Worm (Caenorhabditis elegans) whole organism, L4 larva: ENCODE measurements around the gene R05H5.4.

Experiments used
- D1046.2 ChIP-seq: fragments of 200-800 bp; sonication (Bioruptor generic); IDR thresholded peaks from 2 replicates; pipeline ENCODE4 v1.3.6; 2022; ENCODE audit warnings: missing genetic modification characterization, missing compliant biosample characterization
- F10B5.3 ChIP-seq: sonication (generic microtip); optimal IDR thresholded peaks from 2 replicates; lab custom pipeline; 2016; ENCODE audit warnings: mild to moderate bottlenecking, missing genetic modification characterization, missing compliant biosample characterization
- F26F4.8 ChIP-seq: fragments of 200-800 bp; sonication (Bioruptor generic); conservative IDR thresholded peaks from 2 replicates; pipeline ENCODE4 v1.3.6; 2022; ENCODE audit warnings: missing genetic modification characterization, missing compliant biosample characterization
- F37D6.2 ChIP-seq: sonication (generic microtip); optimal IDR thresholded peaks from 2 replicates; lab custom pipeline; 2016; ENCODE audit warnings: mild to moderate bottlenecking, missing genetic modification characterization, missing compliant biosample characterization
- T20F7.1 ChIP-seq: fragments of 200-800 bp; sonication (Bioruptor generic); optimal IDR thresholded peaks from 2 replicates; lab custom pipeline; 2018; ENCODE audit warnings: mild to moderate bottlenecking, missing genetic modification characterization, missing compliant biosample characterization
- Y48G9A.11 ChIP-seq: fragments of 200-800 bp; sonication (Bioruptor generic); IDR thresholded peaks from 2 replicates; pipeline ENCODE4 v1.3.6; 2022; ENCODE audit warnings: missing genetic modification reagents, missing genetic modification characterization, missing compliant biosample characterization
- ama-1 ChIP-seq: fragments of 150-350 bp; optimal IDR thresholded peaks from 2 replicates; lab custom pipeline; 2014; ENCODE audit warnings: inconsistent platforms, mixed read lengths
- ceh-28 ChIP-seq: fragments of 150-350 bp; optimal IDR thresholded peaks from 2 replicates; lab custom pipeline; 2014; ENCODE audit warnings: missing biosample characterization, missing genetic modification reagents, missing genetic modification characterization
- daf-12 ChIP-seq: fragments of 150-350 bp; optimal IDR thresholded peaks from 2 replicates; lab custom pipeline; 2014; ENCODE audit warnings: missing biosample characterization, missing genetic modification reagents, missing genetic modification characterization
- daf-16 ChIP-seq, 3 experiments: sonication (generic microtip); optimal IDR thresholded peaks; 2 replicates each; lab custom pipeline; 2016 to 2017; ENCODE audit warnings: missing genetic modification characterization in 3 of 3, missing genetic modification reagents in 3 of 3, mild to moderate bottlenecking in 2 of 3, missing compliant biosample characterization in 2 of 3, missing biosample characterization in 1 of 3, moderate library complexity in 1 of 3
- dmd-8 ChIP-seq: fragments of 200-800 bp; sonication (Bioruptor generic); IDR thresholded peaks from 2 replicates; pipeline ENCODE4 v1.3.6; 2022; ENCODE audit warnings: missing genetic modification characterization, missing compliant biosample characterization
- dmd-9 ChIP-seq: fragments of 200-800 bp; sonication (Bioruptor generic); IDR thresholded peaks from 2 replicates; pipeline ENCODE4 v1.3.6; 2022; ENCODE audit warnings: missing genetic modification reagents, missing genetic modification characterization, missing compliant biosample characterization
- egl-27 ChIP-seq: sonication (generic microtip); optimal IDR thresholded peaks from 3 replicates; lab custom pipeline; 2017; ENCODE audit warnings: missing biosample characterization, missing genetic modification reagents, missing genetic modification characterization
- fos-1 ChIP-seq: fragments of 150-350 bp; optimal IDR thresholded peaks from 2 replicates; lab custom pipeline; 2014; ENCODE audit warnings: missing biosample characterization, missing genetic modification characterization
- gei-8 ChIP-seq: fragments of 200-800 bp; sonication (Bioruptor generic); optimal IDR thresholded peaks from 2 replicates; lab custom pipeline; 2018; ENCODE audit warnings: mild to moderate bottlenecking, missing genetic modification characterization, missing compliant biosample characterization
- hlh-11 ChIP-seq: fragments of 200-800 bp; sonication (Bioruptor generic); optimal IDR thresholded peaks from 2 replicates; lab custom pipeline; 2018; ENCODE audit warnings: mild to moderate bottlenecking, missing genetic modification characterization, missing compliant biosample characterization
- hmg-1.1 ChIP-seq: fragments of 200-800 bp; sonication (Bioruptor generic); IDR thresholded peaks from 2 replicates; pipeline ENCODE4 v1.3.6; 2022; ENCODE audit warnings: missing genetic modification reagents, missing genetic modification characterization, missing compliant biosample characterization
- lim-7 ChIP-seq: fragments of 200-800 bp; sonication (Bioruptor generic); IDR thresholded peaks from 2 replicates; pipeline ENCODE4 v1.3.6; 2022; ENCODE audit warnings: missing genetic modification characterization, missing compliant biosample characterization
- lin-13 ChIP-seq: fragments of 150-350 bp; optimal IDR thresholded peaks from 2 replicates; lab custom pipeline; 2014; ENCODE audit warnings: missing biosample characterization, missing genetic modification reagents, missing genetic modification characterization
- lin-15B ChIP-seq: fragments of 150-350 bp; sonication (generic microtip); optimal IDR thresholded peaks from 3 replicates; lab custom pipeline; 2014; ENCODE audit warnings: missing biosample characterization, missing genetic modification characterization
- lin-38 ChIP-seq: fragments of 200-800 bp; sonication (Bioruptor generic); IDR thresholded peaks from 2 replicates; pipeline ENCODE4 v1.3.6; 2022; ENCODE audit warnings: missing genetic modification reagents, missing genetic modification characterization, missing compliant biosample characterization
- lin-39 ChIP-seq: fragments of 150-350 bp; optimal IDR thresholded peaks from 2 replicates; lab custom pipeline; 2014; ENCODE audit warnings: missing biosample characterization, missing genetic modification reagents, missing genetic modification characterization
- lsy-2 ChIP-seq, 2 experiments: fragments of 150-350 bp in 1 of 2; sonication (generic microtip) in 1 of 2; optimal IDR thresholded peaks; 2 replicates each; lab custom pipeline; 2014 to 2017; ENCODE audit warnings: missing biosample characterization in 2 of 2, missing genetic modification characterization in 2 of 2
- madf-5 ChIP-seq, 2 experiments: fragments of 200-800 bp; sonication (Bioruptor generic); IDR thresholded peaks; 2 replicates each; pipeline ENCODE4 v1.3.6; 2022; ENCODE audit warnings: missing compliant biosample characterization in 2 of 2, missing genetic modification characterization in 2 of 2
- mdt-29 ChIP-seq: fragments of 200-800 bp; sonication (Bioruptor generic); IDR thresholded peaks from 2 replicates; pipeline ENCODE4 v1.3.6; 2022; ENCODE audit warnings: missing genetic modification reagents, missing genetic modification characterization, missing compliant biosample characterization
- mes-2 ChIP-seq: sonication (generic microtip); optimal IDR thresholded peaks from 2 replicates; lab custom pipeline; 2016; ENCODE audit warnings: missing genotype, mild to moderate bottlenecking, missing genetic modification characterization, missing compliant biosample characterization; ENCODE audit not compliant: poor library complexity, severe bottlenecking
- mxl-2 ChIP-seq: fragments of 200-800 bp; sonication (Bioruptor generic); conservative IDR thresholded peaks from 2 replicates; pipeline ENCODE4 v1.3.6; 2022; ENCODE audit warnings: missing genetic modification reagents, missing genetic modification characterization, missing compliant biosample characterization
- nhr-11 ChIP-seq: fragments of 150-350 bp; optimal IDR thresholded peaks from 2 replicates; lab custom pipeline; 2014; ENCODE audit warnings: missing biosample characterization, missing genetic modification characterization
- nhr-111 ChIP-seq: fragments of 200-800 bp; sonication (Bioruptor generic); optimal IDR thresholded peaks from 2 replicates; lab custom pipeline; 2018; ENCODE audit warnings: mild to moderate bottlenecking, missing genetic modification characterization, missing compliant biosample characterization
- nhr-25 ChIP-seq: sonication (generic microtip); optimal IDR thresholded peaks from 2 replicates; lab custom pipeline; 2017; ENCODE audit warnings: missing genetic modification characterization, mild to moderate bottlenecking, missing compliant biosample characterization, antibody characterized with exemption, moderate library complexity, borderline replicate concordance; ENCODE audit not compliant: insufficient read depth
- nhr-28 ChIP-seq: fragments of 150-350 bp; optimal IDR thresholded peaks from 2 replicates; lab custom pipeline; 2014; ENCODE audit warnings: missing biosample characterization, missing genetic modification characterization
- nhr-41 ChIP-seq: fragments of 200-800 bp; sonication (Bioruptor generic); IDR thresholded peaks from 2 replicates; pipeline ENCODE4 v1.3.6; 2022; ENCODE audit warnings: missing genetic modification reagents, missing genetic modification characterization, missing compliant biosample characterization
- nhr-76 ChIP-seq: fragments of 150-350 bp; optimal IDR thresholded peaks from 2 replicates; lab custom pipeline; 2014; ENCODE audit warnings: missing biosample characterization, missing genetic modification characterization
- php-3 ChIP-seq: fragments of 200-800 bp; sonication (Bioruptor generic); IDR thresholded peaks from 2 replicates; pipeline ENCODE4 v1.3.6; 2022; ENCODE audit warnings: missing genetic modification reagents, missing genetic modification characterization, missing compliant biosample characterization
- rbr-2 ChIP-seq: sonication (generic microtip); optimal IDR thresholded peaks from 2 replicates; lab custom pipeline; 2016; ENCODE audit warnings: missing genotype, missing genetic modification characterization, missing compliant biosample characterization
- snpc-1.2 ChIP-seq: fragments of 200-800 bp; sonication (Bioruptor generic); IDR thresholded peaks from 2 replicates; pipeline ENCODE4 v1.3.6; 2022; ENCODE audit warnings: missing genetic modification reagents, missing genetic modification characterization, missing compliant biosample characterization
- snpc-4 ChIP-seq: fragments of 150-350 bp; optimal IDR thresholded peaks from 2 replicates; lab custom pipeline; 2014; ENCODE audit warnings: missing biosample characterization, missing genetic modification characterization
- spr-3 ChIP-seq: fragments of 200-800 bp; sonication (Bioruptor generic); optimal IDR thresholded peaks from 2 replicates; lab custom pipeline; 2018; ENCODE audit warnings: mild to moderate bottlenecking, missing genetic modification characterization, missing compliant biosample characterization
- tra-1 ChIP-seq: fragments of 200-800 bp; sonication (Bioruptor generic); IDR thresholded peaks from 2 replicates; pipeline ENCODE4 v1.3.6; 2022; ENCODE audit warnings: missing genetic modification reagents, missing genetic modification characterization, missing compliant biosample characterization
- unc-130 ChIP-seq: sonication (generic microtip); optimal IDR thresholded peaks from 2 replicates; lab custom pipeline; 2016; ENCODE audit warnings: missing genetic modification reagents, missing genetic modification characterization, missing compliant biosample characterization

The R05H5.4 gene

DNA sequence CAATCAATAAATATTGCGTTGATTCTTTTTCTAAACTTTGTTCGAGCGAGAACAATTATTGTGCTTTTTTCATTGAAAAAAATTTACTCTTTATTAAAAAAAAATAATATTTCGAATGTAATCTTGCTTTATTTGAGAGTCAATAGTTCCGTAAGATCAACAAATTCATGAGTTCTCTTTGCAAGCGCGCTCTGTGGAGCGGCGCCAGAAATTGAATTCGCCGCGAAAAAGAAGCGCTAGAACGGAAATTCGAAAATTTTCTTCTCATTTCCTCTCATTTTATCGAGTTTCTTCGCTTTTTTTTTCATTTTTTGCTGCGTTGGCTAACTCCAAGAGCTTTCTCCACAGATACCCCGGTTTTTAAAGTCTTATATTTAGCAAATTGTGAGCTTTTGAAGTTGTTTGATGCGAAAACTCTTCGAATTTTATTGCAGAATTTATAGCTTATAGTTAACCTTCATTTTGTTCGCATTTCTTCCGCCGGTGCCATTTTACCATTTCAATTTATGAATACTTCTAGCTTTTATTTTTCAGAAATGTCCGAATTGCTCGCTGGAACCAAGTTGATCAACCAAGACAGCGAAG, 2.6 kb downstream of the R05H5.4 start, which contains the start of gene R05H5.3 (continued):
- TF ChIP-seq tra-1 (GFP tag; lab: Robert Waterston, UW) (no peak), lin-38 (GFP tag; lab: Robert Waterston, UW) (peak; percentile 93), mxl-2 (GFP tag; lab: Robert Waterston, UW) (no peak), snpc-1.2 (GFP tag; lab: Robert Waterston, UW) (no peak), mes-2 (tag; lab: Kevin White, UChicago) (no peak), daf-12 (no peak), gei-8 (GFP tag; lab: Kevin White, UChicago) (no peak), Y48G9A.11 (GFP tag; lab: Robert Waterston, UW) (peak; percentile 57; the same call in 1 of the 2 replicates), rbr-2 (tag; lab: Kevin White, UChicago) (no peak), F26F4.8 (no peak), nhr-41 (GFP tag; lab: Robert Waterston, UW) (no peak), unc-130 (GFP tag; lab: Kevin White, UChicago) (peak; percentile 94), ama-1 (no peak), ceh-28 (tag; lab: Kevin White, UChicago) (no peak), lin-13 (GFP tag; lab: Kevin White, UChicago) (peak; percentile 73), nhr-25 (no peak), madf-5 (GFP tag; IDR thresholded peaks at IDR 0.05; lab: Robert Waterston, UW) (no peak), hmg-1.1 (no peak; the same call in 1 of the 2 replicates), nhr-76 (tag; lab: Kevin White, UChicago) (no peak), egl-27 (tag; lab: Kevin White, UChicago) (no peak), snpc-4 (tag; lab: Kevin White, UChicago) (no peak), hlh-11 (tag; lab: Kevin White, UChicago) (no peak), lim-7 (GFP tag; lab: Robert Waterston, UW) (no peak), lsy-2 (tag; optimal IDR thresholded peaks at IDR 0.05; lab: Kevin White, UChicago) (no peak), daf-16 (GFP tag; optimal IDR thresholded peaks at IDR 0.05; lab: Kevin White, UChicago) (no peak), daf-16 (tag; optimal IDR thresholded peaks at IDR 0.05; lab: Kevin White, UChicago) (no peak), D1046.2 (no peak), lin-15B (no peak), nhr-11 (peak; percentile 80), dmd-9 (GFP tag; lab: Robert Waterston, UW) (no peak), fos-1 (tag; lab: Kevin White, UChicago) (no peak), lin-39 (tag; lab: Kevin White, UChicago) (no peak), T20F7.1 (peak; percentile 11), spr-3 (GFP tag; lab: Kevin White, UChicago) (no peak)

DNA sequence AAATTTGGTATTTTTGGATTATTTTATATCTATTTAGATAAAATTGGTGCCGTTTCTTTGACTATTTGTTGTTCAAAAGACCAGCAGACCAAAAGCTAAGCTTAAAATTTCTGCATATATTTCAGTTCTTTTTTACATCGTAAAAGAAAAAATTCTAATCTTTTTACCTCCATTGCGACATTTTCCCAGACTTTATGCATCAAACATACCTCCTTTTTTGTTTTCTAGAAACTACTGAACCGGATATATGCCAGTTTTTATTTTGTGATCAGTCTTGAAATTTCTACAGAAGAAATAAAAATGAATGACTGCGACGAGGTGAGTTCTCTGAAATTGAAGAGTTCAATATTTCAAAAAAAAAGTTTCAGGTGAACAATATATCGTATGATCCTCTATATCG, 5.2 kb downstream of the R05H5.4 start, which contains the start of gene srb-6:
Gene srb-6, plus strand, starts transcription at position 301 of the 400 bp plus-strand sequence.
- TF ChIP-seq mdt-29 (GFP tag; lab: Robert Waterston, UW) = no peak
- no peak for TF ChIP-seq nhr-28 (tag; lab: Kevin White, UChicago)
- TF ChIP-seq nhr-76 (tag; lab: Kevin White, UChicago) = no peak
- TF ChIP-seq nhr-41 (GFP tag; lab: Robert Waterston, UW) = no peak
- TF ChIP-seq madf-5 (GFP tag; IDR thresholded peaks at IDR 0.05; lab: Robert Waterston, UW) = no peak
- no peak for TF ChIP-seq F10B5.3
- no peak for TF ChIP-seq lsy-2 (tag; optimal IDR thresholded peaks at IDR 0.05; lab: Kevin White, UChicago)
- TF ChIP-seq ceh-28 (tag; lab: Kevin White, UChicago) = no peak
- TF ChIP-seq nhr-111 (GFP tag; lab: Kevin White, UChicago) = no peak
- no peak for TF ChIP-seq F37D6.2 (tag; lab: Kevin White, UChicago)
- TF ChIP-seq dmd-8 (GFP tag; lab: Robert Waterston, UW) = no peak
- TF ChIP-seq F26F4.8 = no peak
- TF ChIP-seq php-3 (GFP tag; lab: Robert Waterston, UW) = no peak
